Fruit fly (Drosophila melanogaster) whole organism, prepupa: Measurements from ENCODE around the gene CG10366.

Experiments used
- Blimp-1 ChIP-seq: fragments of 200-800 bp; sonication (Bioruptor generic); optimal IDR thresholded peaks from 3 replicates; lab custom pipeline; 2017; ENCODE audit warnings: missing biosample characterization, missing genetic modification characterization, mild to moderate bottlenecking, moderate library complexity, missing genetic modification reagents
- CG10631 ChIP-seq: fragments of 200-800 bp; sonication (Bioruptor generic); optimal IDR thresholded peaks from 2 replicates; lab custom pipeline; 2016; ENCODE audit warnings: missing biosample characterization, missing genetic modification characterization
- CG10669 ChIP-seq: fragments of 200-800 bp; sonication (Bioruptor generic); optimal IDR thresholded peaks from 3 replicates; lab custom pipeline; 2018; ENCODE audit warnings: missing biosample characterization, mild to moderate bottlenecking, missing genetic modification characterization, moderate library complexity
- CG11294 ChIP-seq: fragments of 200-800 bp; sonication (Bioruptor generic); IDR thresholded peaks from 2 replicates; pipeline ENCODE4 v1.3.6; 2022; ENCODE audit warnings: missing biosample characterization, missing genetic modification characterization
- CG11762 ChIP-seq: fragments of 200-800 bp; sonication (Bioruptor generic); optimal IDR thresholded peaks from 3 replicates; lab custom pipeline; 2016; ENCODE audit warnings: missing biosample characterization, missing genetic modification characterization; ENCODE audit not compliant: insufficient read depth
- CG11902 ChIP-seq: fragments of 200-800 bp; sonication (Bioruptor generic); optimal IDR thresholded peaks from 3 replicates; lab custom pipeline; 2016; ENCODE audit warnings: missing biosample characterization, missing genetic modification characterization
- CG15336 ChIP-seq: fragments of 200-800 bp; sonication (Bioruptor generic); IDR thresholded peaks from 2 replicates; pipeline ENCODE4 v1.3.6; 2022; ENCODE audit warnings: missing biosample characterization, missing genetic modification characterization
- CG1621 ChIP-seq: fragments of 200-800 bp; sonication (Bioruptor generic); optimal IDR thresholded peaks from 3 replicates; lab custom pipeline; 2018; ENCODE audit warnings: missing biosample characterization, mild to moderate bottlenecking, missing genetic modification characterization
- CG16779 ChIP-seq: fragments of 200-800 bp; sonication (Bioruptor generic); optimal IDR thresholded peaks from 3 replicates; lab custom pipeline; 2017; ENCODE audit warnings: missing biosample characterization, mild to moderate bottlenecking, missing genetic modification characterization
- CG3032 ChIP-seq: fragments of 200-800 bp; optimal IDR thresholded peaks from 2 replicates; lab custom pipeline; 2019; ENCODE audit warnings: missing biosample characterization, mild to moderate bottlenecking, missing genetic modification characterization, moderate library complexity
- CG32006 ChIP-seq: fragments of 200-800 bp; sonication (Bioruptor generic); optimal IDR thresholded peaks from 3 replicates; lab custom pipeline; 2017; ENCODE audit warnings: missing biosample characterization, mild to moderate bottlenecking, missing genetic modification characterization
- CG3919 ChIP-seq: fragments of 200-800 bp; sonication (Bioruptor generic); optimal IDR thresholded peaks from 3 replicates; lab custom pipeline; 2016; ENCODE audit warnings: missing biosample characterization, missing genetic modification characterization
- CG6163 ChIP-seq: fragments of 200-800 bp; sonication (Bioruptor generic); IDR thresholded peaks from 3 replicates; pipeline ENCODE4 v1.3.6; 2022; ENCODE audit warnings: missing biosample characterization, missing genetic modification characterization
- CG6276 ChIP-seq: fragments of 200-800 bp; sonication (Bioruptor generic); optimal IDR thresholded peaks from 2 replicates; lab custom pipeline; 2017; ENCODE audit warnings: missing biosample characterization, mild to moderate bottlenecking, missing genetic modification characterization
- CG6792 ChIP-seq: fragments of 200-800 bp; sonication (Bioruptor generic); optimal IDR thresholded peaks from 3 replicates; lab custom pipeline; 2016; ENCODE audit warnings: missing biosample characterization, missing genetic modification characterization
- CG6808 ChIP-seq: fragments of 200-800 bp; sonication (Bioruptor generic); optimal IDR thresholded peaks from 3 replicates; lab custom pipeline; 2017; ENCODE audit warnings: missing biosample characterization, missing genetic modification characterization, mild to moderate bottlenecking, moderate library complexity, missing genetic modification reagents
- CG6854 ChIP-seq: fragments of 200-800 bp; sonication (Bioruptor generic); optimal IDR thresholded peaks from 2 replicates; lab custom pipeline; 2017; ENCODE audit warnings: missing biosample characterization, mild to moderate bottlenecking, missing genetic modification characterization
- CG7368 ChIP-seq: fragments of 200-800 bp; sonication (Bioruptor generic); optimal IDR thresholded peaks from 3 replicates; lab custom pipeline; 2016; ENCODE audit warnings: missing biosample characterization, missing genetic modification characterization
- CG8119 ChIP-seq: fragments of 200-800 bp; sonication (Bioruptor generic); IDR thresholded peaks from 3 replicates; pipeline ENCODE4 v1.3.6; 2022; ENCODE audit warnings: missing biosample characterization, missing genetic modification characterization
- CG8319 ChIP-seq: fragments of 200-800 bp; sonication (Bioruptor generic); optimal IDR thresholded peaks from 3 replicates; lab custom pipeline; 2016; ENCODE audit warnings: missing biosample characterization, missing genetic modification characterization
- CG8632 ChIP-seq: fragments of 200-800 bp; sonication (Bioruptor generic); optimal IDR thresholded peaks from 3 replicates; lab custom pipeline; 2016; ENCODE audit warnings: missing biosample characterization, missing genetic modification characterization
- CG9139 ChIP-seq: fragments of 200-800 bp; sonication (Bioruptor generic); optimal IDR thresholded peaks from 3 replicates; lab custom pipeline; 2017; ENCODE audit warnings: missing biosample characterization, mild to moderate bottlenecking, missing genetic modification characterization
- Eip75B ChIP-seq: fragments of 200-800 bp; sonication (Bioruptor generic); optimal IDR thresholded peaks from 3 replicates; lab custom pipeline; 2016; ENCODE audit warnings: missing biosample characterization, missing genetic modification characterization
- Eip78C ChIP-seq: fragments of 200-800 bp; sonication (Bioruptor generic); peaks from one replicate; lab custom pipeline; 2016; ENCODE audit warnings: missing biosample characterization, missing genetic modification characterization
- Eip93F ChIP-seq: fragments of 200-800 bp; sonication (Bioruptor generic); optimal IDR thresholded peaks from 2 replicates; lab custom pipeline; 2016; ENCODE audit warnings: missing biosample characterization, mild to moderate bottlenecking, missing genetic modification characterization
- Ets21C ChIP-seq: fragments of 200-800 bp; sonication (Bioruptor generic); optimal IDR thresholded peaks from 3 replicates; lab custom pipeline; 2016; ENCODE audit warnings: missing biosample characterization, missing genetic modification characterization
- Gug ChIP-seq: fragments of 200-800 bp; sonication (Bioruptor generic); IDR thresholded peaks from 2 replicates; pipeline ENCODE4 v1.3.6; 2022; ENCODE audit warnings: missing biosample characterization, missing genetic modification characterization
- Hr38 ChIP-seq: sonication (Bioruptor generic); optimal IDR thresholded peaks from 2 replicates; lab custom pipeline; 2016; ENCODE audit warnings: missing biosample characterization, missing genetic modification characterization
- Hr39 ChIP-seq: fragments of 200-800 bp; sonication (Bioruptor generic); optimal IDR thresholded peaks from 2 replicates; lab custom pipeline; 2016; ENCODE audit warnings: missing biosample characterization, missing genetic modification characterization
- Hr4 ChIP-seq: fragments of 200-800 bp; sonication (Bioruptor generic); optimal IDR thresholded peaks from 3 replicates; lab custom pipeline; 2016; ENCODE audit warnings: missing biosample characterization, missing genetic modification characterization
- Lpt ChIP-seq: fragments of 200-800 bp; sonication (Bioruptor generic); optimal IDR thresholded peaks from 3 replicates; lab custom pipeline; 2016; ENCODE audit warnings: missing biosample characterization, missing genetic modification characterization
- OdsH ChIP-seq: fragments of 200-800 bp; sonication (Bioruptor generic); optimal IDR thresholded peaks from 3 replicates; lab custom pipeline; 2016; ENCODE audit warnings: missing biosample characterization, missing genetic modification characterization
- Smox ChIP-seq: fragments of 200-800 bp; sonication (Bioruptor generic); optimal IDR thresholded peaks from 3 replicates; lab custom pipeline; 2016; ENCODE audit warnings: missing biosample characterization, missing genetic modification characterization
- Sox102F ChIP-seq: fragments of 200-800 bp; sonication (Bioruptor generic); optimal IDR thresholded peaks from 2 replicates; lab custom pipeline; 2016; ENCODE audit warnings: missing biosample characterization, mild to moderate bottlenecking, missing genetic modification characterization
- Sox14 ChIP-seq: fragments of 200-800 bp; sonication (Bioruptor generic); optimal IDR thresholded peaks from 3 replicates; lab custom pipeline; 2016; ENCODE audit warnings: missing biosample characterization, missing genetic modification characterization
- Sox15 ChIP-seq: fragments of 200-800 bp; sonication (Bioruptor generic); optimal IDR thresholded peaks from 3 replicates; lab custom pipeline; 2016; ENCODE audit warnings: missing biosample characterization, missing genetic modification characterization
- achi ChIP-seq: fragments of 200-800 bp; sonication (Bioruptor generic); optimal IDR thresholded peaks from 3 replicates; lab custom pipeline; 2016; ENCODE audit warnings: missing biosample characterization, missing genetic modification characterization
- acj6 ChIP-seq: fragments of 200-800 bp; sonication (Bioruptor generic); optimal IDR thresholded peaks from 3 replicates; lab custom pipeline; 2016; ENCODE audit warnings: missing biosample characterization, missing genetic modification characterization
- dac ChIP-seq: fragments of 200-800 bp; sonication (Bioruptor generic); optimal IDR thresholded peaks from 2 replicates; lab custom pipeline; 2017; ENCODE audit warnings: missing biosample characterization, mild to moderate bottlenecking, missing genetic modification characterization
- eg ChIP-seq: fragments of 200-800 bp; sonication (Bioruptor generic); IDR thresholded peaks from 3 replicates; pipeline ENCODE4 v1.3.6; 2022; ENCODE audit warnings: missing biosample characterization, missing genetic modification characterization
- esn ChIP-seq: fragments of 200-800 bp; sonication (Bioruptor generic); optimal IDR thresholded peaks from 2 replicates; lab custom pipeline; 2016; ENCODE audit warnings: missing biosample characterization, mild to moderate bottlenecking, missing genetic modification characterization, moderate library complexity
- fd59A ChIP-seq: fragments of 200-800 bp; sonication (Bioruptor generic); optimal IDR thresholded peaks from 2 replicates; lab custom pipeline; 2017; ENCODE audit warnings: missing biosample characterization, mild to moderate bottlenecking, missing genetic modification characterization, missing genetic modification reagents
- fkh ChIP-seq: fragments of 200-800 bp; sonication (Bioruptor generic); optimal IDR thresholded peaks from 3 replicates; lab custom pipeline; 2017; ENCODE audit warnings: missing biosample characterization, mild to moderate bottlenecking, missing genetic modification characterization, moderate library complexity
- lz ChIP-seq: fragments of 200-800 bp; sonication (Bioruptor generic); optimal IDR thresholded peaks from 3 replicates; lab custom pipeline; 2016; ENCODE audit warnings: missing biosample characterization, missing genetic modification characterization
- net ChIP-seq: fragments of 200-800 bp; sonication (Bioruptor generic); optimal IDR thresholded peaks from 3 replicates; lab custom pipeline; 2016; ENCODE audit warnings: missing biosample characterization, missing genetic modification characterization
- pdm3 ChIP-seq: fragments of 200-800 bp; sonication (Bioruptor generic); optimal IDR thresholded peaks from 3 replicates; lab custom pipeline; 2016; ENCODE audit warnings: missing biosample characterization, missing genetic modification characterization
- spab ChIP-seq: fragments of 200-800 bp; sonication (Bioruptor generic); optimal IDR thresholded peaks from 2 replicates; lab custom pipeline; 2017; ENCODE audit warnings: missing biosample characterization, mild to moderate bottlenecking, missing genetic modification characterization, missing genetic modification reagents
- svp ChIP-seq: fragments of 200-800 bp; sonication (Bioruptor generic); peaks from one replicate; lab custom pipeline; 2016; ENCODE audit warnings: missing biosample characterization, missing genetic modification characterization
- topi ChIP-seq: fragments of 200-800 bp; sonication (Bioruptor generic); optimal IDR thresholded peaks from 3 replicates; lab custom pipeline; 2016; ENCODE audit warnings: missing biosample characterization, missing genetic modification characterization
- vri ChIP-seq: fragments of 200-800 bp; sonication (Bioruptor generic); optimal IDR thresholded peaks from 3 replicates; lab custom pipeline; 2016; ENCODE audit warnings: missing biosample characterization, mild to moderate bottlenecking, missing genetic modification characterization

The CG10366 gene

dm6 chr2L:19572496-19573317 is 11.3 kb upstream of the CG10366 start:
- TF ChIP-seq Ets21C (GFP tag; lab: Kevin White, UChicago), result peak; percentile 88
- TF ChIP-seq Sox14 (GFP tag; lab: Kevin White, UChicago), result peak; percentile 96
- peak; percentile 73 for TF ChIP-seq eg (GFP tag; lab: Robert Waterston, UW)
- TF ChIP-seq OdsH (GFP tag; lab: Kevin White, UChicago), result peak; percentile 96
- TF ChIP-seq svp (GFP tag; lab: Kevin White, UChicago), result peak; percentile 98
- TF ChIP-seq vri, result peak; percentile 89
- TF ChIP-seq achi (GFP tag; lab: Kevin White, UChicago), result peak; percentile 91
- peak; percentile 86 for TF ChIP-seq CG16779 (tag; lab: Kevin White, UChicago)
- peak; percentile 93 for TF ChIP-seq CG8632 (GFP tag; lab: Kevin White, UChicago)
- TF ChIP-seq CG6854, result peak; percentile 79
- peak; percentile 90 for TF ChIP-seq spab (GFP tag; lab: Kevin White, UChicago)
- TF ChIP-seq Eip93F (GFP tag; lab: Kevin White, UChicago), result peak; percentile 90
- TF ChIP-seq CG6808 (GFP tag; lab: Kevin White, UChicago), result peak; percentile 92
- peak; percentile 88 for TF ChIP-seq CG15336
- TF ChIP-seq Hr4 (GFP tag; lab: Kevin White, UChicago), result peak; percentile 93
- peak; percentile 74 for TF ChIP-seq CG6163 (GFP tag; lab: Robert Waterston, UW)
- TF ChIP-seq lz (GFP tag; lab: Kevin White, UChicago), result peak; percentile 95
- TF ChIP-seq CG10669 (GFP tag; lab: Kevin White, UChicago), result peak; percentile 93
- peak; percentile 95 for TF ChIP-seq CG3032 (tag; lab: Kevin White, UChicago)
- TF ChIP-seq CG1621 (tag; lab: Kevin White, UChicago), result peak; percentile 85
- peak; percentile 95 for TF ChIP-seq CG8119 (GFP tag; lab: Robert Waterston, UW)
- TF ChIP-seq Gug, result peak; percentile 79
- TF ChIP-seq Smox, result peak; percentile 93
- TF ChIP-seq topi, result peak; percentile 96
- peak; percentile 81 for TF ChIP-seq Blimp-1 (GFP tag; lab: Kevin White, UChicago)
- TF ChIP-seq pdm3, result peak; percentile 96
- peak; percentile 86 for TF ChIP-seq net
- peak; percentile 52; the same call in 1 of the 2 replicates for TF ChIP-seq CG11294 (GFP tag; lab: Robert Waterston, UW)
- TF ChIP-seq fd59A, result peak; percentile 93
- peak; percentile 93 for TF ChIP-seq CG3919
- no peak for TF ChIP-seq Hr38 (GFP tag; lab: Kevin White, UChicago)
- TF ChIP-seq Sox15 (GFP tag; lab: Kevin White, UChicago), result peak; percentile 84
- peak; percentile 86 for TF ChIP-seq CG11902
- peak; percentile 84 for TF ChIP-seq CG9139 (GFP tag; lab: Kevin White, UChicago)
- peak; percentile 96 for TF ChIP-seq esn
- TF ChIP-seq Eip75B (GFP tag; lab: Kevin White, UChicago), result peak; percentile 95
- TF ChIP-seq dac (GFP tag; lab: Kevin White, UChicago), result peak; percentile 85
- peak; percentile 91 for TF ChIP-seq CG6792
- peak; percentile 94 for TF ChIP-seq Hr39 (GFP tag; lab: Kevin White, UChicago)
- peak; percentile 93 for TF ChIP-seq CG10631 (GFP tag; lab: Kevin White, UChicago)
- TF ChIP-seq CG11762 (GFP tag; lab: Kevin White, UChicago), result peak; percentile 87
- TF ChIP-seq Eip78C (GFP tag; lab: Kevin White, UChicago), result peak; percentile 98
- TF ChIP-seq CG8319 (GFP tag; lab: Kevin White, UChicago), result peak; percentile 76
- TF ChIP-seq fkh (GFP tag; lab: Kevin White, UChicago), result peak; percentile 59
- TF ChIP-seq CG6276 (GFP tag; lab: Kevin White, UChicago), result peak; percentile 88
- peak; percentile 94 for TF ChIP-seq acj6 (GFP tag; lab: Kevin White, UChicago)
- TF ChIP-seq CG32006, result peak; percentile 97
- peak; percentile 94 for TF ChIP-seq Sox102F
- TF ChIP-seq Lpt, result peak; percentile 94
- peak; percentile 82 for TF ChIP-seq CG7368 (GFP tag; lab: Kevin White, UChicago)
